Worm (Caenorhabditis elegans) whole organism, L2 larva: Measurements from ENCODE around the gene W08F4.13.

Source experiments
- lin-13 ChIP-seq: fragments of 150-350 bp; optimal IDR thresholded peaks from 2 replicates; lab custom pipeline; 2014; ENCODE audit warnings: missing biosample characterization, missing genetic modification reagents, missing genetic modification characterization
- nhr-12 ChIP-seq: fragments of 150-350 bp; optimal IDR thresholded peaks from 2 replicates; lab custom pipeline; 2014; ENCODE audit warnings: missing biosample characterization, missing genetic modification characterization
- nhr-237 ChIP-seq: fragments of 150-350 bp; optimal IDR thresholded peaks from 2 replicates; lab custom pipeline; 2014; ENCODE audit warnings: missing biosample characterization, missing genetic modification characterization
- nhr-6 ChIP-seq: fragments of 150-350 bp; optimal IDR thresholded peaks from 2 replicates; lab custom pipeline; 2014; ENCODE audit warnings: missing biosample characterization, missing genetic modification characterization
- sem-4 ChIP-seq: fragments of 150-350 bp; optimal IDR thresholded peaks from 2 replicates; lab custom pipeline; 2014; ENCODE audit warnings: missing biosample characterization, missing genetic modification reagents, missing genetic modification characterization
- sma-3 ChIP-seq: sonication (generic microtip); optimal IDR thresholded peaks from 2 replicates; lab custom pipeline; 2016; ENCODE audit warnings: missing genetic modification reagents, missing genetic modification characterization, missing compliant biosample characterization
- unc-39 ChIP-seq: fragments of 150-350 bp; optimal IDR thresholded peaks from 2 replicates; lab custom pipeline; 2014; ENCODE audit warnings: missing biosample characterization, missing genetic modification characterization

The W08F4.13 gene

DNA sequence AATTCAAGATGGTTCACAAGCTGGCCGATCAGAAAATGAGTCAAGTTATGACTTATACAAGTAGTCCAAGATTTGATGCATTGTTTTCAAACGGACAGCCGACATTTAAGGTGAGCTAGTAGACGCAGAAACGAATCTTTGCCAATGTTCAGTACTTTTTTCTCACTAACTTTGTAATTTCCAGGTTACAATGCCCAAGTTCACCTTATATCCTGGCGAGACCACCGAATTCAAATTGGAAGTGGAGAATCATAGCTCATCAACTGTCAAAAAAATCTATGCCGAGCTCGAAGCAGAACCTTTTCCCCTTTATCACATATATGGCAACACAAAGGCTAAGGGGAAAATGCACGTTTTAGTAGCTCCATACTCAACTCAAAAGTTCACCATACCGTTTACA lies 43.3 kb downstream of the W08F4.13 start:
- TF ChIP-seq lin-13 (no peak), sem-4 (no peak), nhr-237 (tag; lab: Kevin White, UChicago) (no peak), sma-3 (no peak), nhr-6 (tag; lab: Kevin White, UChicago) (no peak), nhr-12 (no peak)

DNA sequence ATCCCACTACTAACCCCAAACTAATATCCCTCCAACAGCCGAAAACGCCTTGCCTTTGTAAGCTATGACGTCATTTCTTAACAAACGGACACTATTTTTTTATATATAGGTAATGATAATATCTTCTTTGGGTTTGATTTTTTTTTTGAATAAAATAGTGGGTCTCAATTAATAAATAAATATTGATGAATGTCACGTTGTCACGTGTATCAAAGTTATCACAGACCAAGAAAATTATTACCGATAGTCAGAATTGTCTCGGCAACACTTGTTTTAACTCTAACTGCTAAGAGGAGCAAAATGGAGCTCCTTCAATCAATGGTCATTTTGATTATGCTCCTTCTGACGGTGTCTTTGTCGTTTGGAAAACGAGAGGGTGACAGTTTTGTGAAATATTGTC lies 49.4 kb downstream of the W08F4.13 start, which contains the start of gene T04B8.1:
T04B8.1 (plus strand) TSS at position 301 of the 400 bp plus-strand sequence.
- TF ChIP-seq unc-39: no peak
